Fruit fly (Drosophila melanogaster): ENCODE data around the gene Atg17.

Gene Atg17

DNA sequence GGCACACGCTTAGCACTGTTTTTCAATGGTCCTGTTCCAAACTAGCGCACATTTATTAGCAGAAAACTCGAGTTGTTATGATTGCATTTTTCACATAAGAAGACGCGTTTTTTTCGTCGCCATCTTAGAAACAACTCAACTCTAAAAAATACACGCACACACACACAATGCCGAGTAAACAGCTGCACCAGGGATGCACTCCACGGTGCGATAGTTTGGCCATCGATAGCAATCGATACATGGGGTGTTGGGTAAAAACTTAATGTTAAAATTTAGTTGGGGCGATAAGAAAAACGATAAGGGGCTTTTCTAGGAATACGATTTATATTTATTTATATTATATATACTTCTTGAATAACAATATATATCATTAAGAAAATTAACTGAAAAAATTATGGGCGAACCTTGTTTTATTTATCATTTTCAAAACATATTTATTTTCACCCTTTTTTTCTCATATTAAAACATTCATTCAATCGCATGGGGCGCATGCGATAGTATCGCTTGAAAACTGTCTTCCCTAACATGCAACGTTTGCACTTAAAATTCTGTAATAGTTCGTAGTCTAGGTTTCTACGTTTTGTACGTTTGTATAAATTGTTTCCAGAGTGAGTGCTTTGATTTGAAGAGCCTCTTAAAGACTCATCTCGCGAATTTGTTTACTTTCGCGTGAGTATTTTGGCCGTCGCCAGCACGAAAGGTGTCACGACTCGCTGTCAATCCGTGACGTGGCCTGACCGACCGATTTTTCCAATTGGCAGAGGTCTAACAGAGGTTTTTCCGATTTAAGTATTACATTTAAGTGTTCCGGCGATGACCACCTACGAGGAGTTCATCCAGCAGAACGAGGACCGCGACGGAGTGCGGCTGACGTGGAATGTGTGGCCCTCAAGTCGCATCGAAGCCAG lies 20.7 kb upstream of the Atg17 start, which contains the start of the genes MTA1-like and Sec23 (continued):
- peak; percentile 19 for TF ChIP-seq Deaf1 (tag; optimal IDR thresholded peaks at IDR 0.05)
- peak; percentile 74; the same call in 2 of the 3 replicates for TF ChIP-seq CG7963 (GFP tag; IDR thresholded peaks at IDR 0.05; ENCODE audit: partially characterized antibody)
- TF ChIP-seq TFAM (GFP tag; optimal IDR thresholded peaks at IDR 0.05) = no peak
- peak; percentile 80 for TF ChIP-seq YL-1 (GFP tag; optimal IDR thresholded peaks at IDR 0.05)
- TF ChIP-seq CG14441 (GFP tag; IDR thresholded peaks at IDR 0.05) = peak; percentile 25; the same call in 1 of the 2 replicates
- TF ChIP-seq CG8478 (optimal IDR thresholded peaks at IDR 0.05) = no peak
- TF ChIP-seq Fer3 (tag; optimal IDR thresholded peaks at IDR 0.05) = peak; percentile 8
- peak; percentile 6 for TF ChIP-seq Usf (GFP tag; optimal IDR thresholded peaks at IDR 0.05)
- TF ChIP-seq gem (tag; optimal IDR thresholded peaks at IDR 0.05) = peak; percentile 76
- TF ChIP-seq CG12391 (tag; optimal IDR thresholded peaks at IDR 0.05) = peak; percentile 78
- peak; percentile 75 for TF ChIP-seq CG9437 (GFP tag; optimal IDR thresholded peaks at IDR 0.05)
- TF ChIP-seq MESR4 (GFP tag; optimal IDR thresholded peaks at IDR 0.05) = peak; percentile 86
- TF ChIP-seq CG8359 (GFP tag; optimal IDR thresholded peaks at IDR 0.05; ENCODE audit: borderline replicate concordance) = no peak
- TF ChIP-seq CG9215 (GFP tag; IDR thresholded peaks at IDR 0.05) = peak; percentile 56
- peak; percentile 98 for TF ChIP-seq phol (tag; optimal IDR thresholded peaks at IDR 0.05)
- peak; percentile 36 for TF ChIP-seq D19A (tag; optimal IDR thresholded peaks at IDR 0.05)
- no peak for TF ChIP-seq sens-2 (GFP tag; IDR thresholded peaks at IDR 0.05)
- no peak for TF ChIP-seq CG10274 (GFP tag; optimal IDR thresholded peaks at IDR 0.05)
- no peak for TF ChIP-seq Atf6 (GFP tag; IDR thresholded peaks at IDR 0.05)
- no peak for TF ChIP-seq CG16779 (GFP tag; IDR thresholded peaks at IDR 0.05)
- TF ChIP-seq esg (GFP tag; conservative IDR thresholded peaks at IDR 0.05) = no peak
- no peak for TF ChIP-seq Antp (GFP tag; optimal IDR thresholded peaks at IDR 0.05)
- TF ChIP-seq CG3407 (GFP tag; optimal IDR thresholded peaks at IDR 0.05) = peak; percentile 10
- peak; percentile 68 for TF ChIP-seq CG13424 (tag; optimal IDR thresholded peaks at IDR 0.05)
- TF ChIP-seq Sox100B (GFP tag; optimal IDR thresholded peaks at IDR 0.05) = peak; percentile 67
- no peak for TF ChIP-seq B-H1 (GFP tag; IDR thresholded peaks at IDR 0.05)
- TF ChIP-seq NC2β (GFP tag; optimal IDR thresholded peaks at IDR 0.05) = peak; percentile 1
- TF ChIP-seq dpn (GFP tag; optimal IDR thresholded peaks at IDR 0.05) = peak; percentile 42 to 58
- peak; percentile 35 for TF ChIP-seq CTCF (GFP tag; optimal IDR thresholded peaks at IDR 0.05)
- TF ChIP-seq Dek (tag; optimal IDR thresholded peaks at IDR 0.05) = peak; percentile 58
- peak; percentile 36 for TF ChIP-seq lab (GFP tag; optimal IDR thresholded peaks at IDR 0.05)
- peak; percentile 95 for TF ChIP-seq vnd (GFP tag; IDR thresholded peaks at IDR 0.05; ENCODE audit: partially characterized antibody)
- peak; percentile 57 for TF ChIP-seq tin (GFP tag; optimal IDR thresholded peaks at IDR 0.05)
- no peak for TF ChIP-seq CG9876 (GFP tag; optimal IDR thresholded peaks at IDR 0.05)
- no peak for TF ChIP-seq CG3065 (GFP tag; optimal IDR thresholded peaks at IDR 0.05)
- peak; percentile 76 for TF ChIP-seq ato (GFP tag; IDR thresholded peaks at IDR 0.05; ENCODE audit: partially characterized antibody)
- peak; percentile 65 for TF ChIP-seq CG2678 (tag; optimal IDR thresholded peaks at IDR 0.05)
- TF ChIP-seq hbn (GFP tag; IDR thresholded peaks at IDR 0.05; ENCODE audit: partially characterized antibody) = peak; percentile 88
- TF ChIP-seq dm (GFP tag; optimal IDR thresholded peaks at IDR 0.05) = peak; percentile 36
- no peak for TF ChIP-seq cg (GFP tag; optimal IDR thresholded peaks at IDR 0.05)
- no peak for TF ChIP-seq CG16863 (GFP tag; optimal IDR thresholded peaks at IDR 0.05)
- no peak for TF ChIP-seq D (optimal IDR thresholded peaks at IDR 0.05)
- peak; percentile 18 for TF ChIP-seq D (GFP tag; optimal IDR thresholded peaks at IDR 0.05)
- TF ChIP-seq CG2129 (GFP tag; IDR thresholded peaks at IDR 0.05; ENCODE audit: partially characterized antibody) = peak; percentile 86
- TF ChIP-seq CG6175 (GFP tag; IDR thresholded peaks at IDR 0.05) = no peak
- TF ChIP-seq CG2712 (tag; optimal IDR thresholded peaks at IDR 0.05) = peak; percentile 69
- TF ChIP-seq Trl (optimal IDR thresholded peaks at IDR 0.05) = no peak
- peak; percentile 14 for TF ChIP-seq Trl (GFP tag; optimal IDR thresholded peaks at IDR 0.05)
- TF ChIP-seq CG11696 (GFP tag; IDR thresholded peaks at IDR 0.05) = no peak
- 0 out of 3 replicates have a peak, but pooled peaks have one; percentile 4 for TF ChIP-seq ken (GFP tag; IDR thresholded peaks at IDR 0.05)
